Worm (Caenorhabditis elegans) whole organism, early embryonic: ENCODE data around the gene srw-87.

ENCODE experiments used
- B0310.2 ChIP-seq: sonication (generic microtip); optimal IDR thresholded peaks from 2 replicates; lab custom pipeline; 2016; ENCODE audit warnings: mild to moderate bottlenecking, missing genetic modification characterization, missing compliant biosample characterization
- F13C5.2 ChIP-seq: sonication (generic microtip); optimal IDR thresholded peaks from 2 replicates; lab custom pipeline; 2017; ENCODE audit warnings: mild to moderate bottlenecking, missing genetic modification characterization, inconsistent platforms, missing compliant biosample characterization
- aly-1 ChIP-seq: sonication (generic microtip); optimal IDR thresholded peaks from 2 replicates; lab custom pipeline; 2016; ENCODE audit warnings: missing genetic modification characterization, missing compliant biosample characterization
- ama-1 ChIP-seq: fragments of 150-350 bp; optimal IDR thresholded peaks from 2 replicates; lab custom pipeline; 2014
- ceh-13 ChIP-seq: fragments of 200-800 bp; sonication (Bioruptor generic); optimal IDR thresholded peaks from 2 replicates; lab custom pipeline; 2018; ENCODE audit warnings: mild to moderate bottlenecking, missing genetic modification characterization, missing compliant biosample characterization
- ets-7 ChIP-seq: sonication (generic microtip); optimal IDR thresholded peaks from 2 replicates; lab custom pipeline; 2016; ENCODE audit warnings: missing genotype, missing genetic modification characterization, missing compliant biosample characterization
- flt-1 ChIP-seq: fragments of 200-800 bp; sonication (Bioruptor generic); IDR thresholded peaks from 2 replicates; pipeline ENCODE4 v1.3.6; 2022; ENCODE audit warnings: missing genetic modification characterization, missing compliant biosample characterization
- hnd-1 ChIP-seq: sonication (generic microtip); optimal IDR thresholded peaks from 2 replicates; lab custom pipeline; 2016; ENCODE audit warnings: missing genetic modification characterization, missing compliant biosample characterization
- tbx-11 ChIP-seq: fragments of 200-800 bp; sonication (Bioruptor generic); IDR thresholded peaks from 2 replicates; pipeline ENCODE4 v1.3.6; 2022; ENCODE audit warnings: missing genetic modification characterization, missing compliant biosample characterization
- tbx-37 ChIP-seq: fragments of 200-800 bp; sonication (Bioruptor generic); conservative IDR thresholded peaks from 2 replicates; pipeline ENCODE4 v1.3.6; 2022; ENCODE audit warnings: missing genetic modification reagents, missing genetic modification characterization, missing compliant biosample characterization
- tra-4 ChIP-seq: sonication (generic microtip); optimal IDR thresholded peaks from 2 replicates; lab custom pipeline; 2017; ENCODE audit warnings: missing genetic modification characterization, missing compliant biosample characterization

DNA sequence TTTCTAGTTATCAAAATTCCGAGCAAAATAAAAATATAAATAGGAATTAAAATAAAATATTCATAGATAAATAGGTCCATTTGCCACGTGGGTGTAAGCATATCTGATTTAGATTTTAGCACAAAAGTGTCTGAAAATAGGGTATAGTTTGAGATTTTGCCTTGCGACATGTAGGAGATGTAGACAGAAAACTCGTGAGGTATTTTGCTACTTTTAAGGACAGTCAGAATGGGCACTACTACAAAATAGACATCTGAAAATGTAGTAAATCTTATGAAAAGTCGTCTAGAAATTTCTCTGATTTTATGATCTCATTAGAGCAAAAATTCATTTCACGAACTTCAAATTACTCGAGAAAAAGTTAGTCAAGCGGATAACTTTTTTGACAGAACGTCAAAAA lies 38.2 kb downstream of the srw-87 start, which contains the start of gene srv-34:
- TF ChIP-seq aly-1 (tag; lab: Kevin White, UChicago) (no peak), ceh-13 (GFP tag; lab: Kevin White, UChicago) (no peak), ama-1 (lab: Kevin White, UChicago) (no peak), B0310.2 (tag; lab: Kevin White, UChicago) (no peak), tbx-37 (no peak), flt-1 (GFP tag; lab: Robert Waterston, UW) (no peak), ets-7 (tag; lab: Kevin White, UChicago) (no peak), F13C5.2 (tag; lab: Kevin White, UChicago) (no peak), tbx-11 (GFP tag; lab: Robert Waterston, UW) (no peak), tra-4 (tag; lab: Kevin White, UChicago) (no peak), hnd-1 (tag; lab: Kevin White, UChicago) (no peak)
